Fruit fly (Drosophila melanogaster): Measurements from ENCODE around the gene Cox10.

The Cox10 gene

dm6 chr2L:10306518-10307260, 24.6 kb upstream of the Cox10 start, which contains the start of the genes CG5390 and CG4968 (continued):
- no peak for TF ChIP-seq Lim3 (GFP tag; IDR thresholded peaks at IDR 0.05)
- TF ChIP-seq bcd (GFP tag; optimal IDR thresholded peaks at IDR 0.05), result no peak
- TF ChIP-seq CG18476 (GFP tag; optimal IDR thresholded peaks at IDR 0.05), result peak; percentile 50
- TF ChIP-seq zen (tag; optimal IDR thresholded peaks at IDR 0.05), result peak; percentile 33
- no peak for TF ChIP-seq CG11398 (GFP tag; optimal IDR thresholded peaks at IDR 0.05)
- TF ChIP-seq CG3163 (GFP tag; optimal IDR thresholded peaks at IDR 0.05), result no peak
- TF ChIP-seq zf30C (GFP tag; optimal IDR thresholded peaks at IDR 0.05), result peak; percentile 74
- no peak for TF ChIP-seq CG11504 (tag; optimal IDR thresholded peaks at IDR 0.05)
- TF ChIP-seq CG6689 (GFP tag; IDR thresholded peaks at IDR 0.05), result no peak
- TF ChIP-seq CG8290 (GFP tag; optimal IDR thresholded peaks at IDR 0.05), result peak; percentile 66
- no peak for TF ChIP-seq CG8290 (tag; optimal IDR thresholded peaks at IDR 0.05)
- no peak for TF ChIP-seq h (optimal IDR thresholded peaks at IDR 0.05)
- TF ChIP-seq Mrtf (GFP tag; IDR thresholded peaks at IDR 0.05), result no peak; the same call in 2 of the 3 replicates
- peak; percentile 72 for TF ChIP-seq bbx (GFP tag; IDR thresholded peaks at IDR 0.05; ENCODE audit: partially characterized antibody)
- peak; percentile 88 for TF ChIP-seq cg (GFP tag; optimal IDR thresholded peaks at IDR 0.05)
- TF ChIP-seq Nf-YB (GFP tag; optimal IDR thresholded peaks at IDR 0.05), result peak; percentile 44
- TF ChIP-seq CG12104 (GFP tag; optimal IDR thresholded peaks at IDR 0.05), result peak; percentile 39
- no peak for TF ChIP-seq Camta (GFP tag; optimal IDR thresholded peaks at IDR 0.05)
- no peak for TF ChIP-seq C15 (GFP tag; IDR thresholded peaks at IDR 0.05)
- TF ChIP-seq nom (GFP tag; optimal IDR thresholded peaks at IDR 0.05), result peak; percentile 54
- TF ChIP-seq CG14014 (GFP tag; IDR thresholded peaks at IDR 0.05), result peak; percentile 73; the same call in 1 of the 2 replicates
- no peak for TF ChIP-seq CG18764 (GFP tag; optimal IDR thresholded peaks at IDR 0.05)
- TF ChIP-seq CG8924 (tag; optimal IDR thresholded peaks at IDR 0.05), result peak; percentile 81
- peak; percentile 52 for TF ChIP-seq CG12942 (GFP tag; optimal IDR thresholded peaks at IDR 0.05)
- peak; percentile 87 for TF ChIP-seq gem (tag; optimal IDR thresholded peaks at IDR 0.05)
- peak; percentile 39; the same call in 1 of the 2 replicates for TF ChIP-seq CG11085 (GFP tag; IDR thresholded peaks at IDR 0.05)
- TF ChIP-seq Oli (tag; optimal IDR thresholded peaks at IDR 0.05), result peak; percentile 53
- TF ChIP-seq trh (GFP tag; optimal IDR thresholded peaks at IDR 0.05), result no peak
- peak; percentile 30 to 83 for TF ChIP-seq Hr51 (GFP tag; optimal IDR thresholded peaks at IDR 0.05)
- peak; percentile 32 for TF ChIP-seq CG15696 (tag; optimal IDR thresholded peaks at IDR 0.05)
- TF ChIP-seq CG11723 (GFP tag; optimal IDR thresholded peaks at IDR 0.05), result peak; percentile 50
- peak; percentile 22 for TF ChIP-seq CG33213 (GFP tag; optimal IDR thresholded peaks at IDR 0.05)
- peak; percentile 77 for TF ChIP-seq slbo (GFP tag; IDR thresholded peaks at IDR 0.05)
- no peak for TF ChIP-seq CG6272 (GFP tag; IDR thresholded peaks at IDR 0.05)
- TF ChIP-seq Doc2 (GFP tag; IDR thresholded peaks at IDR 0.05), result no peak
- TF ChIP-seq yki (optimal IDR thresholded peaks at IDR 0.05), result no peak
- TF ChIP-seq tll (GFP tag; optimal IDR thresholded peaks at IDR 0.05), result no peak
- peak; percentile 32 for TF ChIP-seq CG33557 (GFP tag; optimal IDR thresholded peaks at IDR 0.05)
- peak; percentile 1 for TF ChIP-seq Sry-β (GFP tag; optimal IDR thresholded peaks at IDR 0.05)
- TF ChIP-seq fu2 (GFP tag; optimal IDR thresholded peaks at IDR 0.05), result no peak
- TF ChIP-seq CG11695 (GFP tag; IDR thresholded peaks at IDR 0.05), result peak; percentile 72; the same call in 2 of the 3 replicates
- TF ChIP-seq CG13624 (GFP tag; optimal IDR thresholded peaks at IDR 0.05), result peak; percentile 43
- TF ChIP-seq CG16813 (GFP tag; IDR thresholded peaks at IDR 0.05; ENCODE audit: partially characterized antibody), result peak; percentile 32; the same call in 1 of the 3 replicates
- TF ChIP-seq D19A (tag; optimal IDR thresholded peaks at IDR 0.05), result no peak
- TF ChIP-seq CG30020 (tag; optimal IDR thresholded peaks at IDR 0.05), result peak; percentile 94
- TF ChIP-seq phol (tag; optimal IDR thresholded peaks at IDR 0.05), result peak; percentile 70
- peak; percentile 83 for TF ChIP-seq Fer1 (GFP tag; optimal IDR thresholded peaks at IDR 0.05)
- TF ChIP-seq CG4707 (GFP tag; optimal IDR thresholded peaks at IDR 0.05), result peak; percentile 38
- no peak for TF ChIP-seq CG8359 (GFP tag; optimal IDR thresholded peaks at IDR 0.05; ENCODE audit: borderline replicate concordance)
- TF ChIP-seq CG17361 (GFP tag; IDR thresholded peaks at IDR 0.05), result peak; percentile 62; the same call in 2 of the 3 replicates

Measured in whole organism, embryonic.